Worm (Caenorhabditis elegans): Measurements from ENCODE around the gene wht-2.

- no peak for TF ChIP-seq him-1 (tag; optimal IDR thresholded peaks at IDR 0.05)
- TF ChIP-seq W03F9.2 (tag; optimal IDR thresholded peaks at IDR 0.05) = no peak
These were observed 22.1 kb downstream of the wht-2 start for ce11 chrIV:11492345-11492744.
